Worm (Caenorhabditis elegans): ENCODE data around the gene ZK1307.2.

The ZK1307.2 gene

DNA sequence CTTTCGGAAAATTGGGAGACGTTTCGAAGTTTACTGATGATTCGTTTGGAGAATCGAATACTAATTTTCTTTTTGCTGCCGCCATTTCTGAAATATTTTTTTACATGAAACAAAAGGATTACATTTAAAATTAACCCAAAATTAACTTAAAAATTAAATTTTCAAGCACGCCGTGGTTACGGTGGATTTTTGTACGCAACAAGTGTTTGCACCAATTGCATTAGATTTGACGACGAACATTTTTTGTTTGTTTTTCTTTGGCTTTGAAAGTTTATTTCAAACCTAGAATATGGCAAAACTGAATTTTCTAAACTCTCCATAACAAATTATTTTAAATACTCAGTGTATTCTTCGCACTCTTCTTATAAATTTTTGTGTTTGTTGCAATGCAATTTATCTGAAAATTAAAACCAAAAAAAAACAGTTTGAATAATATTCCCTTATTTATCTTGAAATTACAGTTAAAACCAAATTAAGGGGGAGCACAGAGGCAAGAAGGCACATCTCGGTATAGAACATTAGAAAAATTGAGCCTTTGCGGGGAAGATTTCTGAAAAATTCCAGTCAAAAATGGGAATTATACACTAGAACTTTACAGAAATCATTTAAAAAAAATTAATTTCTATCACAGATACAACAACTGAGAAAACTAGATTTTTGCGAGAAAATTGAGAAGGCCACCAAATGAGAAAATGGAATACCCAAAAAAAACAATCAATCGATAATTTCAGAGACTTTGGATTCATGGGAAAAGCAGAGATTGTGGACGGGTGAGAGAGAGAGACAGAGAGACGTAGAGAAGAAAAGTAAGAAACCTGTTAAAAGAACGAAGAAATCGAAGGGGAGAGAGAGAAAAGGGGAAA is 36.5 kb downstream of the ZK1307.2 start, which contains the start of gene hal-3 (continued):
- TF ChIP-seq nhr-77 (tag; optimal IDR thresholded peaks at IDR 0.05), result no peak
- TF ChIP-seq mdl-1 (tag; optimal IDR thresholded peaks at IDR 0.05), result no peak
- TF ChIP-seq nhr-41 (GFP tag; IDR thresholded peaks at IDR 0.05), result no peak
- TF ChIP-seq nhr-237 (tag; optimal IDR thresholded peaks at IDR 0.05), result peak; percentile 10
- no peak for TF ChIP-seq dpl-1 (GFP tag; optimal IDR thresholded peaks at IDR 0.05)
- no peak for TF ChIP-seq daf-19 (GFP tag; conservative IDR thresholded peaks at IDR 0.05)
- no peak for TF ChIP-seq D1046.2 (GFP tag; IDR thresholded peaks at IDR 0.05)
- TF ChIP-seq daf-8 (GFP tag; IDR thresholded peaks at IDR 0.05), result no peak
- no peak for TF ChIP-seq lsy-2 (tag; optimal IDR thresholded peaks at IDR 0.05)
- TF ChIP-seq spr-1 (tag; optimal IDR thresholded peaks at IDR 0.05), result no peak
- TF ChIP-seq nhr-28 (tag; optimal IDR thresholded peaks at IDR 0.05), result no peak
- no peak for TF ChIP-seq zip-11 (GFP tag; IDR thresholded peaks at IDR 0.05)
- no peak for TF ChIP-seq F44E2.7 (GFP tag; IDR thresholded peaks at IDR 0.05)
- TF ChIP-seq F26F4.8 (GFP tag; conservative IDR thresholded peaks at IDR 0.05), result no peak
- TF ChIP-seq daf-16 (GFP tag; optimal IDR thresholded peaks at IDR 0.05), result no peak
- no peak for TF ChIP-seq daf-16 (tag; optimal IDR thresholded peaks at IDR 0.05)
- no peak for TF ChIP-seq set-16 (GFP tag; IDR thresholded peaks at IDR 0.05)
- no peak; the same call in none of the 2 replicates for TF ChIP-seq lin-1 (GFP tag; IDR thresholded peaks at IDR 0.05)
- no peak for TF ChIP-seq unc-130 (GFP tag; optimal IDR thresholded peaks at IDR 0.05)
- TF ChIP-seq dmd-8 (GFP tag; IDR thresholded peaks at IDR 0.05), result 0 out of 2 replicates have a peak, but pooled peaks have one; percentile 14
- no peak for TF ChIP-seq nhr-48 (tag; optimal IDR thresholded peaks at IDR 0.05)
- peak; percentile 47 for TF ChIP-seq ama-1 (optimal IDR thresholded peaks at IDR 0.05)
- peak; percentile 42 for TF ChIP-seq pha-4 (GFP tag; IDR thresholded peaks at IDR 0.05)
- TF ChIP-seq pha-4 (tag; optimal IDR thresholded peaks at IDR 0.05), result no peak
- TF ChIP-seq lin-15B (tag; optimal IDR thresholded peaks at IDR 0.05), result no peak
- no peak for TF ChIP-seq ztf-11 (tag; optimal IDR thresholded peaks at IDR 0.05)
- no peak for TF ChIP-seq hlh-30 (tag; optimal IDR thresholded peaks at IDR 0.05; ENCODE audit: insufficient read depth)
- TF ChIP-seq ceh-28 (tag; optimal IDR thresholded peaks at IDR 0.05), result peak; percentile 67
- TF ChIP-seq hif-1 (tag; optimal IDR thresholded peaks at IDR 0.05), result peak in 1 of 2 experiments; percentile 18
- no peak for TF ChIP-seq R02D3.7 (tag; optimal IDR thresholded peaks at IDR 0.05)
- no peak for TF ChIP-seq tra-1 (GFP tag; IDR thresholded peaks at IDR 0.05)
- no peak for TF ChIP-seq ceh-44 (GFP tag; IDR thresholded peaks at IDR 0.05)
- TF ChIP-seq pqm-1 (tag; optimal IDR thresholded peaks at IDR 0.05), result no peak
- no peak for TF ChIP-seq fkh-10 (GFP tag; optimal IDR thresholded peaks at IDR 0.05)
- no peak for TF ChIP-seq nhr-111 (GFP tag; optimal IDR thresholded peaks at IDR 0.05)
- no peak for TF ChIP-seq ceh-32 (tag; optimal IDR thresholded peaks at IDR 0.05; ENCODE audit: poor library complexity)
- TF ChIP-seq attf-4 (tag; optimal IDR thresholded peaks at IDR 0.05), result no peak
- TF ChIP-seq Y5F2A.4 (GFP tag; optimal IDR thresholded peaks at IDR 0.05), result no peak
- no peak; the same call in 1 of the 2 replicates for TF ChIP-seq dmd-6 (GFP tag; IDR thresholded peaks at IDR 0.05)
- 0 out of 2 replicates have a peak, but pooled peaks have one; percentile 33 for TF ChIP-seq lin-38 (GFP tag; IDR thresholded peaks at IDR 0.05)
- TF ChIP-seq mes-2 (tag; optimal IDR thresholded peaks at IDR 0.05; ENCODE audit: poor library complexity, severe bottlenecking), result peak; percentile 64
- TF ChIP-seq php-3 (GFP tag; IDR thresholded peaks at IDR 0.05), result no peak
- no peak for TF ChIP-seq F49E8.2 (tag; optimal IDR thresholded peaks at IDR 0.05; ENCODE audit: borderline replicate concordance)
- no peak for TF ChIP-seq ceh-82 (tag; optimal IDR thresholded peaks at IDR 0.05)
- TF ChIP-seq madf-5 (GFP tag; IDR thresholded peaks at IDR 0.05), result no peak
- TF ChIP-seq saeg-2 (GFP tag; IDR thresholded peaks at IDR 0.05), result no peak
- peak in 1 of 2 experiments; percentile 81 for TF ChIP-seq unc-62 (GFP tag; optimal IDR thresholded peaks at IDR 0.05 in 1 of 2)
- no peak for TF ChIP-seq unc-62 (tag; optimal IDR thresholded peaks at IDR 0.05)
- no peak for TF ChIP-seq lin-29 (GFP tag; IDR thresholded peaks at IDR 0.05)
- no peak for TF ChIP-seq dve-1 (tag; optimal IDR thresholded peaks at IDR 0.05; ENCODE audit: insufficient read depth)
